Fruit fly (Drosophila melanogaster) whole organism, embryonic: ENCODE results near the gene CG13075.

ENCODE experiments used
- Atf3 ChIP-seq: fragments of 200-800 bp; sonication (Bioruptor generic); optimal IDR thresholded peaks from 3 replicates; lab custom pipeline; 2016; ENCODE audit warnings: missing biosample characterization, missing genetic modification characterization
- Atf6 ChIP-seq: fragments of 200-800 bp; sonication (Bioruptor generic); IDR thresholded peaks from 2 replicates; pipeline ENCODE4 v1.3.6; 2022; ENCODE audit warnings: missing biosample characterization, missing genetic modification characterization
- B-H1 ChIP-seq: fragments of 200-800 bp; sonication (Bioruptor generic); IDR thresholded peaks from 3 replicates; pipeline ENCODE4 v1.3.6; 2022; ENCODE audit warnings: missing biosample characterization, missing genetic modification characterization
- B-H2 ChIP-seq: fragments of 200-800 bp; sonication (Bioruptor generic); optimal IDR thresholded peaks from 2 replicates; lab custom pipeline; 2018; ENCODE audit warnings: missing biosample characterization, mild to moderate bottlenecking, missing genetic modification characterization
- BtbVII ChIP-seq: fragments of 200-800 bp; sonication (Bioruptor generic); optimal IDR thresholded peaks from 3 replicates; lab custom pipeline; 2017; ENCODE audit warnings: missing biosample characterization, mild to moderate bottlenecking, missing genetic modification characterization
- CG10959 ChIP-seq: fragments of 200-800 bp; sonication (Bioruptor generic); IDR thresholded peaks from 2 replicates; pipeline ENCODE4 v1.3.6; 2022; ENCODE audit warnings: missing biosample characterization, missing genetic modification characterization
- CG12071 ChIP-seq: fragments of 200-800 bp; sonication (Bioruptor generic); optimal IDR thresholded peaks from 3 replicates; lab custom pipeline; 2018; ENCODE audit warnings: missing biosample characterization, mild to moderate bottlenecking, missing genetic modification characterization
- CG15479 ChIP-seq: fragments of 200-800 bp; sonication (Bioruptor generic); optimal IDR thresholded peaks from 3 replicates; lab custom pipeline; 2019; ENCODE audit warnings: missing biosample characterization, mild to moderate bottlenecking, missing genetic modification characterization, moderate library complexity
- CG16813 ChIP-seq: fragments of 200-800 bp; sonication (Bioruptor generic); IDR thresholded peaks from 3 replicates; pipeline ENCODE4 v1.3.6; 2022; ENCODE audit warnings: missing biosample characterization, missing genetic modification characterization; ENCODE audit not compliant: partially characterized antibody
- CG17912 ChIP-seq: fragments of 200-800 bp; sonication (Bioruptor generic); optimal IDR thresholded peaks from 2 replicates; lab custom pipeline; 2018; ENCODE audit warnings: missing biosample characterization, mild to moderate bottlenecking, missing genetic modification characterization
- CG2129 ChIP-seq: fragments of 200-800 bp; sonication (Bioruptor generic); IDR thresholded peaks from 2 replicates; pipeline ENCODE4 v1.3.6; 2022; ENCODE audit warnings: missing biosample characterization, missing genetic modification characterization; ENCODE audit not compliant: partially characterized antibody
- CG2678 ChIP-seq: fragments of 200-800 bp; sonication (Bioruptor generic); optimal IDR thresholded peaks from 3 replicates; lab custom pipeline; 2019; ENCODE audit warnings: missing biosample characterization, mild to moderate bottlenecking, missing genetic modification characterization, moderate library complexity
- CG2889 ChIP-seq: fragments of 200-800 bp; sonication (Bioruptor generic); IDR thresholded peaks from 3 replicates; pipeline ENCODE4 v1.3.6; 2022; ENCODE audit warnings: missing biosample characterization, missing genetic modification characterization
- CG3065 ChIP-seq: fragments of 200-800 bp; sonication (Bioruptor generic); optimal IDR thresholded peaks from 2 replicates; lab custom pipeline; 2016; ENCODE audit warnings: missing biosample characterization, missing genetic modification characterization
- CG31388 ChIP-seq: fragments of 200-800 bp; sonication (Bioruptor generic); optimal IDR thresholded peaks from 2 replicates; lab custom pipeline; 2016; ENCODE audit warnings: missing biosample characterization, missing genetic modification characterization
- CG5180 ChIP-seq: fragments of 200-800 bp; sonication (Bioruptor generic); optimal IDR thresholded peaks from 3 replicates; lab custom pipeline; 2017; ENCODE audit warnings: missing biosample characterization, missing genetic modification characterization, mild to moderate bottlenecking, moderate library complexity, missing genetic modification reagents
- CG6654 ChIP-seq: fragments of 200-800 bp; sonication (Bioruptor generic); optimal IDR thresholded peaks from 2 replicates; lab custom pipeline; 2017; ENCODE audit warnings: missing biosample characterization, mild to moderate bottlenecking, missing genetic modification characterization
- CG7745 ChIP-seq: fragments of 200-800 bp; sonication (Bioruptor generic); optimal IDR thresholded peaks from 2 replicates; lab custom pipeline; 2018; ENCODE audit warnings: missing biosample characterization, mild to moderate bottlenecking, missing genetic modification characterization, moderate library complexity
- CG8290 ChIP-seq, 3 experiments: fragments of 200-800 bp; sonication (Bioruptor generic); optimal IDR thresholded peaks; 2 replicates each; lab custom pipeline; 2016 to 2019; ENCODE audit warnings: missing biosample characterization in 3 of 3, missing genetic modification characterization in 3 of 3, mild to moderate bottlenecking in 2 of 3, moderate library complexity in 1 of 3
- CG9609 ChIP-seq: fragments of 200-800 bp; sonication (Bioruptor generic); optimal IDR thresholded peaks from 3 replicates; lab custom pipeline; 2016; ENCODE audit warnings: missing biosample characterization, missing genetic modification characterization
- CG9727 ChIP-seq: fragments of 200-800 bp; sonication (Bioruptor generic); optimal IDR thresholded peaks from 3 replicates; lab custom pipeline; 2017; ENCODE audit warnings: missing biosample characterization, mild to moderate bottlenecking, missing genetic modification characterization
- CG9797 ChIP-seq: fragments of 200-800 bp; sonication (Bioruptor generic); optimal IDR thresholded peaks from 3 replicates; lab custom pipeline; 2018; ENCODE audit warnings: missing biosample characterization, mild to moderate bottlenecking, missing genetic modification characterization
- CHES-1-like ChIP-seq: fragments of 200-800 bp; sonication (Bioruptor generic); optimal IDR thresholded peaks from 2 replicates; lab custom pipeline; 2016; ENCODE audit warnings: missing biosample characterization, missing genetic modification characterization
- Dek ChIP-seq: fragments of 200-800 bp; sonication (Bioruptor generic); optimal IDR thresholded peaks from 3 replicates; lab custom pipeline; 2019; ENCODE audit warnings: missing biosample characterization, mild to moderate bottlenecking, missing genetic modification characterization, moderate library complexity
- Dfd ChIP-seq, 2 experiments: fragments of >200 bp; optimal IDR thresholded peaks; 2 replicates each; lab custom pipeline; 2017; ENCODE audit warnings: missing biosample characterization in 2 of 2, missing genetic modification characterization in 2 of 2
- E2f1 ChIP-seq: fragments of 200-800 bp; sonication (Bioruptor generic); IDR thresholded peaks from 2 replicates; pipeline ENCODE4 v1.3.6; 2022; ENCODE audit warnings: missing biosample characterization, missing genetic modification characterization
- E2f2 ChIP-seq: fragments of 200-800 bp; sonication (Bioruptor generic); IDR thresholded peaks from 2 replicates; pipeline ENCODE4 v1.3.6; 2022; ENCODE audit warnings: missing biosample characterization, missing genetic modification characterization
- GATAe ChIP-seq: fragments of 200-800 bp; sonication (Bioruptor generic); conservative IDR thresholded peaks from 2 replicates; pipeline ENCODE4 v1.3.6; 2022; ENCODE audit warnings: missing biosample characterization, missing genetic modification characterization
- HLHmδ ChIP-seq: fragments of 200-800 bp; sonication (Bioruptor generic); optimal IDR thresholded peaks from 2 replicates; lab custom pipeline; 2018; ENCODE audit warnings: missing biosample characterization, mild to moderate bottlenecking, missing genetic modification characterization, moderate library complexity
- HmgZ ChIP-seq: fragments of 200-800 bp; sonication (Bioruptor generic); optimal IDR thresholded peaks from 2 replicates; lab custom pipeline; 2018; ENCODE audit warnings: missing biosample characterization, mild to moderate bottlenecking, missing genetic modification characterization
- Hmr ChIP-seq: fragments of 200-800 bp; sonication (Bioruptor generic); optimal IDR thresholded peaks from 3 replicates; lab custom pipeline; 2017; ENCODE audit warnings: mild to moderate bottlenecking, missing biosample characterization, missing genetic modification reagents, missing genetic modification characterization
- Hr51 ChIP-seq, 2 experiments: fragments of 200-800 bp; sonication (Bioruptor generic); optimal IDR thresholded peaks; 2 replicates in 1 of 2; 3 replicates in 1 of 2; lab custom pipeline; 2016 to 2018; ENCODE audit warnings: missing biosample characterization in 2 of 2, missing genetic modification characterization in 2 of 2, mild to moderate bottlenecking in 1 of 2, moderate library complexity in 1 of 2
- Mrtf ChIP-seq: fragments of 200-800 bp; sonication (Bioruptor generic); IDR thresholded peaks from 3 replicates; pipeline ENCODE4 v1.3.6; 2022; ENCODE audit warnings: missing biosample characterization, missing genetic modification characterization
- NC2β ChIP-seq: fragments of 200-800 bp; sonication (Bioruptor generic); optimal IDR thresholded peaks from 2 replicates; lab custom pipeline; 2016; ENCODE audit warnings: missing biosample characterization, missing genetic modification characterization
- Ssrp ChIP-seq: fragments of 200-800 bp; sonication (Bioruptor generic); optimal IDR thresholded peaks from 2 replicates; lab custom pipeline; 2018; ENCODE audit warnings: missing biosample characterization, mild to moderate bottlenecking, missing genetic modification characterization, moderate library complexity
- bowl ChIP-seq: fragments of 200-800 bp; sonication (Bioruptor generic); IDR thresholded peaks from 2 replicates; pipeline ENCODE4 v1.3.6; 2022; ENCODE audit warnings: missing biosample characterization, missing genetic modification characterization
- chif ChIP-seq, 2 experiments: fragments of 200-800 bp; sonication (Bioruptor generic); optimal IDR thresholded peaks; 3 replicates each; lab custom pipeline; 2016; ENCODE audit warnings: missing biosample characterization in 2 of 2, missing genetic modification characterization in 2 of 2
- ems ChIP-seq: fragments of 200-800 bp; sonication (Bioruptor generic); optimal IDR thresholded peaks from 3 replicates; lab custom pipeline; 2016; ENCODE audit warnings: missing biosample characterization, missing genetic modification characterization
- fd64A ChIP-seq: fragments of 200-800 bp; sonication (Bioruptor generic); optimal IDR thresholded peaks from 3 replicates; lab custom pipeline; 2018; ENCODE audit warnings: missing biosample characterization, mild to moderate bottlenecking, missing genetic modification characterization
- hth ChIP-seq: fragments of >200 bp; optimal IDR thresholded peaks from 2 replicates; lab custom pipeline; 2017; ENCODE audit warnings: inconsistent platforms
- insv ChIP-seq, 2 experiments: fragments of 200-800 bp; sonication (Bioruptor generic); optimal IDR thresholded peaks; 3 replicates each; lab custom pipeline; 2016 to 2018; ENCODE audit warnings: missing biosample characterization in 2 of 2, missing genetic modification characterization in 2 of 2
- phol ChIP-seq: fragments of 200-800 bp; sonication (Bioruptor generic); optimal IDR thresholded peaks from 3 replicates; lab custom pipeline; 2018; ENCODE audit warnings: missing biosample characterization, mild to moderate bottlenecking, missing genetic modification characterization, moderate library complexity
- ro ChIP-seq: fragments of 200-800 bp; sonication (Bioruptor generic); IDR thresholded peaks from 2 replicates; pipeline ENCODE4 v1.3.6; 2022; ENCODE audit warnings: missing biosample characterization, missing genetic modification characterization
- sc ChIP-seq, 3 experiments: fragments of >200 bp in 2 of 3; fragments of 200-800 bp in 1 of 3; sonication (Bioruptor generic) in 1 of 3; optimal IDR thresholded peaks; 2 replicates in 2 of 3; 3 replicates in 1 of 3; lab custom pipeline; 2017; ENCODE audit warnings: mild to moderate bottlenecking in 1 of 3, missing biosample characterization in 1 of 3, missing genetic modification characterization in 1 of 3, missing genetic modification reagents in 1 of 3
- sd ChIP-seq: fragments of 200-800 bp; sonication (Bioruptor generic); optimal IDR thresholded peaks from 3 replicates; lab custom pipeline; 2018; ENCODE audit warnings: missing biosample characterization, mild to moderate bottlenecking, missing genetic modification characterization, moderate library complexity
- shn ChIP-seq: fragments of 200-800 bp; sonication (Bioruptor generic); optimal IDR thresholded peaks from 3 replicates; lab custom pipeline; 2016; ENCODE audit warnings: missing biosample characterization, missing genetic modification characterization
- sug ChIP-seq: fragments of 200-800 bp; optimal IDR thresholded peaks from 2 replicates; lab custom pipeline; 2019; ENCODE audit warnings: missing biosample characterization, mild to moderate bottlenecking, missing genetic modification characterization, moderate library complexity
- vvl ChIP-seq: fragments of 200-800 bp; sonication (Bioruptor generic); IDR thresholded peaks from 2 replicates; pipeline ENCODE4 v1.3.6; 2022; ENCODE audit warnings: missing biosample characterization, missing genetic modification characterization
- z ChIP-seq: fragments of 200-800 bp; sonication (Bioruptor generic); IDR thresholded peaks from 3 replicates; pipeline ENCODE4 v1.3.6; 2022; ENCODE audit warnings: missing biosample characterization, missing genetic modification characterization
- zf30C ChIP-seq: fragments of 200-800 bp; sonication (Bioruptor generic); optimal IDR thresholded peaks from 3 replicates; lab custom pipeline; 2018; ENCODE audit warnings: missing biosample characterization, mild to moderate bottlenecking, missing genetic modification characterization

Gene CG13075

dm6 chr3L:16048086-16048485 lies 35.7 kb upstream of the CG13075 start (continued):
- TF ChIP-seq ro (GFP tag; lab: Robert Waterston, UW) (no peak), CG31388 (GFP tag; lab: Kevin White, UChicago) (no peak), CG9797 (GFP tag; lab: Kevin White, UChicago) (no peak), CG17912 (GFP tag; lab: Kevin White, UChicago) (no peak), CG5180 (GFP tag; lab: Kevin White, UChicago) (no peak), CG2678 (tag; lab: Kevin White, UChicago) (peak; percentile 59), CG7745 (no peak), CG10959 (no peak), z (GFP tag; lab: Robert Waterston, UW) (no peak), insv (GFP tag; optimal IDR thresholded peaks at IDR 0.05; lab: Kevin White, UChicago) (no peak), E2f2 (GFP tag; lab: Robert Waterston, UW) (peak; percentile 36; the same call in 1 of the 2 replicates), Mrtf (GFP tag; lab: Robert Waterston, UW) (peak; percentile 65; the same call in 2 of the 3 replicates), vvl (peak; percentile 74), sug (peak; percentile 59), Ssrp (no peak), zf30C (GFP tag; lab: Kevin White, UChicago) (no peak), HmgZ (tag; lab: Kevin White, UChicago) (peak; percentile 29), sd (tag; lab: Kevin White, UChicago) (peak; percentile 59), CG12071 (GFP tag; lab: Kevin White, UChicago) (peak; percentile 23), fd64A (GFP tag; lab: Kevin White, UChicago) (no peak), HLHmδ (GFP tag; lab: Kevin White, UChicago) (no peak), CG15479 (no peak), Hr51 (GFP tag; optimal IDR thresholded peaks at IDR 0.05; lab: Kevin White, UChicago) (peak; percentile 50 to 54), GATAe (GFP tag; lab: Robert Waterston, UW) (no peak), bowl (GFP tag; lab: Robert Waterston, UW) (no peak), CG16813 (GFP tag; lab: Robert Waterston, UW) (no peak), CG9609 (GFP tag; lab: Kevin White, UChicago) (peak; percentile 30), CHES-1-like (GFP tag; lab: Kevin White, UChicago) (peak; percentile 40), sc (optimal IDR thresholded peaks at IDR 0.05; lab: Kevin White, UChicago) (no peak), sc (GFP tag; optimal IDR thresholded peaks at IDR 0.05; lab: Kevin White, UChicago) (no peak), hth (lab: Kevin White, UChicago) (no peak), CG9727 (GFP tag; lab: Kevin White, UChicago) (peak; percentile 24), CG8290 (GFP tag; optimal IDR thresholded peaks at IDR 0.05; lab: Kevin White, UChicago) (no peak), CG8290 (tag; optimal IDR thresholded peaks at IDR 0.05; lab: Kevin White, UChicago) (peak in 1 of 2 experiments; percentile 72), CG2889 (GFP tag; lab: Robert Waterston, UW) (peak; percentile 46; the same call in 1 of the 3 replicates), Dfd (GFP tag; optimal IDR thresholded peaks at IDR 0.05; lab: Kevin White, UChicago) (no peak), shn (GFP tag; lab: Kevin White, UChicago) (peak; percentile 37), B-H2 (GFP tag; lab: Kevin White, UChicago) (peak; percentile 7), Hmr (GFP tag; lab: Kevin White, UChicago) (peak; percentile 69), ems (no peak), CG6654 (GFP tag; lab: Kevin White, UChicago) (no peak), E2f1 (GFP tag; lab: Robert Waterston, UW) (peak; percentile 51; the same call in 1 of the 2 replicates), CG2129 (GFP tag; lab: Robert Waterston, UW) (no peak), CG3065 (GFP tag; lab: Kevin White, UChicago) (no peak), Atf6 (GFP tag; lab: Robert Waterston, UW) (peak; percentile 69), Atf3 (GFP tag; lab: Kevin White, UChicago) (no peak), Dek (tag; lab: Kevin White, UChicago) (peak; percentile 48), phol (tag; lab: Kevin White, UChicago) (no peak), chif (GFP tag; optimal IDR thresholded peaks at IDR 0.05; lab: Kevin White, UChicago) (no peak), B-H1 (peak; percentile 19; the same call in 1 of the 3 replicates), NC2β (GFP tag; lab: Kevin White, UChicago) (no peak), BtbVII (peak; percentile 51)
